Worm (Caenorhabditis elegans) whole organism, L3 larva: ENCODE results near the gene B0303.14.
A peak's percentile ranks its signal among the peaks of the same experiment; 100 is the strongest.

Source experiments
- fkh-10 ChIP-seq: sonication (generic microtip); optimal IDR thresholded peaks from 2 replicates; lab custom pipeline; 2017; ENCODE audit warnings: missing biosample characterization, missing genetic modification reagents, missing genetic modification characterization
- mdl-1 ChIP-seq: fragments of 150-350 bp; optimal IDR thresholded peaks from 2 replicates; lab custom pipeline; 2014; ENCODE audit warnings: missing biosample characterization, missing genetic modification characterization
- nfya-1 ChIP-seq: sonication (generic microtip); optimal IDR thresholded peaks from 2 replicates; lab custom pipeline; 2017; ENCODE audit warnings: missing genetic modification characterization, mild to moderate bottlenecking, missing compliant biosample characterization, antibody characterized with exemption, moderate library complexity; ENCODE audit not compliant: insufficient read depth
- nhr-11 ChIP-seq: fragments of 150-350 bp; optimal IDR thresholded peaks from 2 replicates; lab custom pipeline; 2014; ENCODE audit warnings: missing biosample characterization, missing genetic modification characterization
- nhr-12 ChIP-seq: fragments of 150-350 bp; optimal IDR thresholded peaks from 2 replicates; lab custom pipeline; 2014; ENCODE audit warnings: missing biosample characterization, missing genetic modification characterization
- pha-4 ChIP-seq: fragments of 150-350 bp; optimal IDR thresholded peaks from 2 replicates; lab custom pipeline; 2014; ENCODE audit warnings: missing biosample characterization, missing genetic modification reagents, missing genetic modification characterization
- pqm-1 ChIP-seq: fragments of 150-350 bp; optimal IDR thresholded peaks from 2 replicates; lab custom pipeline; 2017; ENCODE audit warnings: missing biosample characterization, missing genetic modification characterization, inconsistent platforms
- sea-2 ChIP-seq: fragments of 150-350 bp; sonication (generic microtip); optimal IDR thresholded peaks from 4 replicates; lab custom pipeline; 2014; ENCODE audit warnings: missing biosample characterization, missing genetic modification reagents, missing genetic modification characterization
- unc-39 ChIP-seq: sonication (generic microtip); optimal IDR thresholded peaks from 4 replicates; lab custom pipeline; 2017; ENCODE audit warnings: missing biosample characterization, missing genetic modification characterization
- zag-1 ChIP-seq: fragments of 150-350 bp; optimal IDR thresholded peaks from 2 replicates; lab custom pipeline; 2014; ENCODE audit warnings: missing biosample characterization, missing genetic modification characterization
- ztf-11 ChIP-seq: fragments of 150-350 bp; optimal IDR thresholded peaks from 2 replicates; lab custom pipeline; 2014; ENCODE audit warnings: missing biosample characterization, missing genetic modification characterization
- ztf-4 ChIP-seq: fragments of 150-350 bp; optimal IDR thresholded peaks from 2 replicates; lab custom pipeline; 2014; ENCODE audit warnings: missing biosample characterization, missing genetic modification characterization

- TF ChIP-seq pha-4 (tag; lab: Kevin White, UChicago) (peak; percentile 81), fkh-10 (GFP tag; lab: Kevin White, UChicago) (no peak), sea-2 (GFP tag; lab: Kevin White, UChicago) (no peak), pqm-1 (tag; lab: Kevin White, UChicago) (peak; percentile 96), nfya-1 (tag; lab: Kevin White, UChicago) (no peak), ztf-4 (no peak), zag-1 (tag; lab: Kevin White, UChicago) (no peak), nhr-11 (tag; lab: Kevin White, UChicago) (no peak), nhr-12 (tag; lab: Kevin White, UChicago) (no peak), ztf-11 (tag; lab: Kevin White, UChicago) (no peak), unc-39 (tag; lab: Kevin White, UChicago) (no peak), mdl-1 (tag; lab: Kevin White, UChicago) (no peak)
Measured at ce11 chrIII:8748620-8749019, 32.6 kb upstream of the B0303.14 start.
